Worm (Caenorhabditis elegans) whole organism, young adult: ENCODE measurements around the gene fbxc-25.
A peak's percentile ranks its signal among the peaks of the same experiment; 100 is the strongest.

ENCODE experiments used
- F23B12.7 ChIP-seq: sonication (generic microtip); optimal IDR thresholded peaks from 2 replicates; lab custom pipeline; 2017; ENCODE audit warnings: missing genetic modification characterization, mild to moderate bottlenecking, missing compliant biosample characterization, antibody characterized with exemption, moderate library complexity; ENCODE audit not compliant: insufficient read depth
- K11D2.4 ChIP-seq: fragments of 200-800 bp; sonication (Bioruptor generic); IDR thresholded peaks from 2 replicates; pipeline ENCODE4 v1.3.6; 2022; ENCODE audit warnings: missing genetic modification reagents, missing genetic modification characterization, missing compliant biosample characterization
- Y79H2A.3 ChIP-seq: fragments of 200-800 bp; sonication (Bioruptor generic); conservative IDR thresholded peaks from 2 replicates; pipeline ENCODE4 v1.3.6; 2022; ENCODE audit warnings: missing genetic modification reagents, missing genetic modification characterization, missing compliant biosample characterization
- ama-1 ChIP-seq, 3 experiments: fragments of 150-350 bp in 1 of 3; sonication (generic microtip) in 2 of 3; optimal IDR thresholded peaks; 2 replicates each; lab custom pipeline; 2014 to 2018; ENCODE audit warnings: missing biosample characterization in 2 of 3, missing genetic modification characterization in 2 of 3, missing genetic modification reagents in 2 of 3
- attf-6 ChIP-seq: fragments of 200-800 bp; sonication (Bioruptor generic); IDR thresholded peaks from 2 replicates; pipeline ENCODE4 v1.3.6; 2022; ENCODE audit warnings: missing genetic modification reagents, missing genetic modification characterization, missing compliant biosample characterization
- cebp-1 ChIP-seq, 2 experiments: fragments of 200-800 bp in 1 of 2; sonication (Bioruptor generic) in 1 of 2; sonication (generic microtip) in 1 of 2; IDR thresholded peaks in 1 of 2; optimal IDR thresholded peaks in 1 of 2; 2 replicates each; pipeline versions ENCODE4 v1.3.6 to Lab custom; 2017 to 2022; ENCODE audit warnings: missing compliant biosample characterization in 2 of 2, missing genetic modification characterization in 2 of 2, mild to moderate bottlenecking in 1 of 2, missing genetic modification reagents in 1 of 2, moderate library complexity in 1 of 2
- cebp-2 ChIP-seq: fragments of 200-800 bp; sonication (Bioruptor generic); IDR thresholded peaks from 2 replicates; pipeline ENCODE4 v1.3.6; 2022; ENCODE audit warnings: missing genetic modification characterization, missing compliant biosample characterization
- ekl-4 ChIP-seq: fragments of 200-800 bp; sonication (Bioruptor generic); IDR thresholded peaks from 2 replicates; pipeline ENCODE4 v1.3.6; 2022; ENCODE audit warnings: missing genetic modification reagents, missing genetic modification characterization, missing compliant biosample characterization
- lin-35 ChIP-seq, 3 experiments: fragments of 150-350 bp in 2 of 3; sonication (generic microtip) in 1 of 3; optimal IDR thresholded peaks; 2 replicates each; lab custom pipeline; 2014 to 2018; ENCODE audit warnings: missing biosample characterization in 3 of 3, missing genetic modification characterization in 3 of 3, missing genetic modification reagents in 3 of 3
- lin-54 ChIP-seq: fragments of 200-800 bp; sonication (Bioruptor generic); optimal IDR thresholded peaks from 2 replicates; lab custom pipeline; 2018; ENCODE audit warnings: mild to moderate bottlenecking, missing genetic modification characterization, missing compliant biosample characterization
- madf-10 ChIP-seq: sonication (generic microtip); optimal IDR thresholded peaks from 2 replicates; lab custom pipeline; 2016; ENCODE audit warnings: mild to moderate bottlenecking, missing genetic modification characterization, missing compliant biosample characterization
- snpc-3.4 ChIP-seq: sonication (generic microtip); optimal IDR thresholded peaks from 2 replicates; lab custom pipeline; 2017; ENCODE audit warnings: missing genetic modification characterization, mild to moderate bottlenecking, missing compliant biosample characterization, antibody characterized with exemption, moderate library complexity, missing genotype, missing genetic modification reagents
- snpc-4 ChIP-seq, 5 experiments: fragments of 150-350 bp in 1 of 5; sonication (generic microtip) in 4 of 5; optimal IDR thresholded peaks; 2 replicates each; lab custom pipeline; 2014 to 2018; ENCODE audit warnings: missing genetic modification characterization in 5 of 5, missing biosample characterization in 3 of 5, antibody characterized with exemption in 2 of 5, mild to moderate bottlenecking in 2 of 5, missing compliant biosample characterization in 2 of 5, missing genotype in 2 of 5, moderate library complexity in 2 of 5, missing genetic modification reagents in 1 of 5
- tbp1 ChIP-seq: fragments of 200-800 bp; sonication (Bioruptor generic); optimal IDR thresholded peaks from 2 replicates; lab custom pipeline; 2018; ENCODE audit warnings: mild to moderate bottlenecking, missing genetic modification characterization, missing compliant biosample characterization

DNA sequence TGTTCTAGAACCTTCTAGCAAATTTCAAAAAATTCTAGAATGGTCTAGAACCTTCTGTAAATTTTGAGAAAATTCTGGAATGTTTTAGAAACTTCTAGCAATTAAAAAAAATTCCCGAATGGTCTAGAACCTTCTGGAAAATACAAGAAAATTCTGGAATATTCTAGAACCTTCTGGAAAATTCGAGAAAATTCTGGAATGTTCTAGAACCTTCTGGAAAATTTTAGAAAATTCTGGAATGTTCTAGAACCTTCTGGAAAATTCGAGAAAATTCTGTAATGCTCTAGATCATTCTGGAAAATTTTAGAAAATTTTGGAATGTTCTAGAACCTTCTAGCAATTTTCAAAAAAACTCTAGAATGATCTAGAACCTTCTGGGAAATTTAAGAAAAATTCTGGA, 34.4 kb upstream of the fbxc-25 start:
- TF ChIP-seq cebp-1 (GFP tag; IDR thresholded peaks at IDR 0.05; lab: Robert Waterston, UW) (no peak), cebp-1 (tag; optimal IDR thresholded peaks at IDR 0.05; lab: Kevin White, UChicago) (no peak), ama-1 (optimal IDR thresholded peaks at IDR 0.05; lab: Kevin White, UChicago) (no peak), ama-1 (GFP tag; optimal IDR thresholded peaks at IDR 0.05; lab: Kevin White, UChicago) (no peak), F23B12.7 (no peak), tbp1 (no peak), attf-6 (GFP tag; lab: Robert Waterston, UW) (no peak), cebp-2 (no peak), ekl-4 (GFP tag; lab: Robert Waterston, UW) (peak; percentile 19; the same call in 1 of the 2 replicates), Y79H2A.3 (GFP tag; lab: Robert Waterston, UW) (no peak), snpc-4 (GFP tag; optimal IDR thresholded peaks at IDR 0.05; lab: Kevin White, UChicago) (no peak), snpc-4 (tag; optimal IDR thresholded peaks at IDR 0.05; lab: Kevin White, UChicago) (no peak), lin-35 (GFP tag; optimal IDR thresholded peaks at IDR 0.05; lab: Kevin White, UChicago) (no peak), snpc-3.4 (tag; lab: Kevin White, UChicago) (no peak), lin-54 (GFP tag; lab: Kevin White, UChicago) (no peak), K11D2.4 (GFP tag; lab: Robert Waterston, UW) (no peak), madf-10 (no peak)
